Worm (Caenorhabditis elegans): ENCODE data around the gene Y17G7B.21.

DNA sequence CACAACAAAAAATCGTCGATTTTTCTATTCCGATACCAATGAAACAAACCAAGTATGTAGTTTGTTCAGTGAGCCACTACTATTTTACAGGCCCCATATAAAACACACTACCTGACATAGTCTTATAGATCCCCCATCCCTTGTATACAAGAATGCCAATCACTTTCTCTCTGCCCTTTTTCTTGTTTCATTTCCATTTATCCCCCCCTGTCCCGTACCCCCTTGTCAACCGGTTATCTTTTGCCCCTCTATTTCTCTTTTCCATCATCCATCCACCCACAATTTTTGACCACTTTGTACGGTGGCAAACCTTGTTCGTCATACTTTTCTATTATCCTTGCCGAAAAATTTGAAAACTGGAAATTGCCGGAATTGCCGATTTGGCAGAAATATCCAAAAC, 24.5 kb downstream of the Y17G7B.21 start:
- no peak for TF ChIP-seq drap-1 (GFP tag; optimal IDR thresholded peaks at IDR 0.05)
- TF ChIP-seq nhr-12 (tag; optimal IDR thresholded peaks at IDR 0.05), result no peak
- no peak for TF ChIP-seq cnd-1 (tag; optimal IDR thresholded peaks at IDR 0.05)
- TF ChIP-seq unc-62 (GFP tag; optimal IDR thresholded peaks at IDR 0.05), result no peak
- TF ChIP-seq pha-4 (tag; optimal IDR thresholded peaks at IDR 0.05), result no peak
- no peak for TF ChIP-seq nhr-28 (tag; optimal IDR thresholded peaks at IDR 0.05)
- TF ChIP-seq ztf-11 (tag; optimal IDR thresholded peaks at IDR 0.05), result no peak
- TF ChIP-seq elt-1 (tag; optimal IDR thresholded peaks at IDR 0.05; ENCODE audit: borderline replicate concordance, insufficient read depth), result no peak
- TF ChIP-seq elt-3 (tag; optimal IDR thresholded peaks at IDR 0.05), result no peak
- no peak for TF ChIP-seq nhr-76 (tag; optimal IDR thresholded peaks at IDR 0.05)
- no peak for TF ChIP-seq ces-1 (GFP tag; optimal IDR thresholded peaks at IDR 0.05)
- no peak for TF ChIP-seq flh-1 (GFP tag; optimal IDR thresholded peaks at IDR 0.05)
- no peak for TF ChIP-seq mep-1 (tag; optimal IDR thresholded peaks at IDR 0.05)
- no peak for TF ChIP-seq snpc-4 (tag; optimal IDR thresholded peaks at IDR 0.05)

Measured in whole organism, mixed stage, embryonic.